Fruit fly (Drosophila melanogaster) Kc167 (cell line): ENCODE measurements around the gene Smug.

Experiments used
- Sin3A ChIP-seq: fragments of >200 bp; optimal IDR thresholded peaks from 2 replicates; lab custom pipeline; 2018; ENCODE audit warnings: missing external identifiers
- h ChIP-seq: fragments of >200 bp; optimal IDR thresholded peaks from 3 replicates; lab custom pipeline; 2018; ENCODE audit warnings: missing external identifiers

DNA sequence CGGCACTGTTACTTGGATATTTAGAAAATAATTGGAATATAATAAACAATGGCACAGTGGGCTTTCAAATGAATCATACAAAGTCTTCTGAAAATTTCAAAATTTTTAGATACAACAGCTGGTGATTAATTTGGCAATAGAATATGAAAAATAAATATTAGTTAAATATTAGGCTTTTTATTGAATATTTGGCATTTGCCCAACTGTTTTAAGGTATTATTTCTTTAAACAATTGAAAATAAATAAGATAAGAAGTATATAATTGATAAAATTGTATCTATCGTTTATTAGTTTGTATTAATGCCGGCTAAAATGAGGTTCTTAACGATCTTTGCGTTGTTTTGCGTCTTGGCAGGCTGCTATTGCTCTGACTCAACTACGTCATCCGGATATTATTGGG is 26.2 kb upstream of the Smug start, which contains the start of gene CG45079:
- no peak for TF ChIP-seq Sin3A (lab: Kevin White, UChicago)
- TF ChIP-seq h, result no peak
